Worm (Caenorhabditis elegans) whole organism, mixed stage, embryonic: ENCODE measurements around the gene C01G12.7.

Experiments
- elt-1 ChIP-seq: sonication (generic microtip); optimal IDR thresholded peaks from 2 replicates; lab custom pipeline; 2017; ENCODE audit warnings: missing genetic modification characterization, mild to moderate bottlenecking, missing compliant biosample characterization, antibody characterized with exemption, moderate library complexity, borderline replicate concordance; ENCODE audit not compliant: insufficient read depth
- flh-1 ChIP-seq: fragments of 200-800 bp; sonication (Bioruptor generic); optimal IDR thresholded peaks from 2 replicates; lab custom pipeline; 2018; ENCODE audit warnings: mild to moderate bottlenecking, missing genetic modification characterization, moderate library complexity, missing compliant biosample characterization
- lsy-2 ChIP-seq: fragments of 150-350 bp; optimal IDR thresholded peaks from 2 replicates; lab custom pipeline; 2014; ENCODE audit warnings: missing biosample characterization, missing genetic modification characterization
- nhr-12 ChIP-seq: fragments of 150-350 bp; optimal IDR thresholded peaks from 2 replicates; lab custom pipeline; 2014; ENCODE audit warnings: missing biosample characterization, missing genetic modification characterization
- nhr-237 ChIP-seq: fragments of 150-350 bp; optimal IDR thresholded peaks from 2 replicates; lab custom pipeline; 2014; ENCODE audit warnings: missing biosample characterization, missing genetic modification characterization
- nhr-76 ChIP-seq: sonication (generic microtip); optimal IDR thresholded peaks from 2 replicates; lab custom pipeline; 2017; ENCODE audit warnings: missing biosample characterization, missing genetic modification characterization
- snpc-4 ChIP-seq: fragments of 150-350 bp; optimal IDR thresholded peaks from 2 replicates; lab custom pipeline; 2014; ENCODE audit warnings: missing biosample characterization, missing genetic modification characterization
- sptf-1 ChIP-seq: sonication (generic microtip); optimal IDR thresholded peaks from 2 replicates; lab custom pipeline; 2017; ENCODE audit warnings: mild to moderate bottlenecking, missing genetic modification characterization, moderate library complexity, missing compliant biosample characterization
- tbx-8 ChIP-seq: fragments of 200-800 bp; sonication (Bioruptor generic); optimal IDR thresholded peaks from 2 replicates; lab custom pipeline; 2018; ENCODE audit warnings: mild to moderate bottlenecking, missing genetic modification characterization, moderate library complexity, missing compliant biosample characterization
- unc-62 ChIP-seq: fragments of 150-350 bp; optimal IDR thresholded peaks from 2 replicates; lab custom pipeline; 2014; ENCODE audit warnings: missing biosample characterization, missing genetic modification reagents, missing genetic modification characterization

DNA sequence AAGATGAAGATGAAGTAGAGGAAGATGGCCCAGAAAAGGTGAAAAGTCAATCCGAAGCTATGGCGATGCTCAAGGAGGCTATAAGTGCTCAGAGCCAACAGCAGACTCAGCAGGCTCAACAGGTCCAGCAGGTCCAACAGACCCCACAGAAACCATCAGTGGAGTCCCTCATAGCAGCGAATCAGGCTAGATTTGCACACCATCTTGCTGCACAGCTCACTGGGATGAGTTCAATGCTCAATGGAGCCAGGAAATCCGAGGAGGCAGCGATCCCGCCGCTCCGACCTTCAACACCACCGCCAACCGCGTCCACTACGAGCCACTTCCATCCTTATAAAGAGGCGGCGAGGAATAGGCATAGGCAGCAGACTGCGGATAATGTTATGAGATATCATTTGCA is 16.9 kb downstream of the C01G12.7 start:
- TF ChIP-seq flh-1 (GFP tag; lab: Kevin White, UChicago) (no peak), sptf-1 (tag; lab: Kevin White, UChicago) (no peak), unc-62 (GFP tag; lab: Kevin White, UChicago) (no peak), lsy-2 (tag; lab: Kevin White, UChicago) (no peak), nhr-76 (tag; lab: Kevin White, UChicago) (no peak), tbx-8 (GFP tag; lab: Kevin White, UChicago) (no peak), snpc-4 (no peak), nhr-12 (no peak), nhr-237 (no peak), elt-1 (tag; lab: Kevin White, UChicago) (no peak)
